Fruit fly (Drosophila melanogaster) S2 (cell line): Measurements from ENCODE around the gene CG14327.

Source experiments
- CG8478 ChIP-seq: fragments of >200 bp; optimal IDR thresholded peaks from 2 replicates; lab custom pipeline; 2018
- CTCF ChIP-seq, 2 experiments: fragments of >200 bp; optimal IDR thresholded peaks; 2 replicates each; lab custom pipeline; 2018

DNA sequence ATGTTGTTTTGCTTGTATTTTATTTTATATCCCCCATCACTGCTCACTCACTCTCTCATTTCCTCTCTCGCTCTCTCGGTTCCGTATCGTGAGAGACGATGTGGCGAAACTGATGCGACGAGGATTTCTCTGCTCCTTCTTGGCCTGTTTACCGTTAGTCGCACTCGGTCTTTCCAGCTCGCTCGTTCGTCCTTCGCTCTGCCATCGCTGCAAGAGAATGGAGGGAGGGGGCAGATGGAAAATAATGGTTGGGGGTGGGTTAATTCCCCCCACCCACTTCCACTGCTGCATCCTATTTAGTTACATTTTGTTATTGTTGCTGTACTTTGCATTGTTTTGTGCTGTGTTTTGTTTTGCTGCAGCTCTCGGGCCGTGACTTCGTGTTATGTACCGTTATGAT is 40.4 kb downstream of the CG14327 start:
- no peak for TF ChIP-seq CG8478 (lab: Kevin White, UChicago)
- no peak for TF ChIP-seq CTCF (optimal IDR thresholded peaks at IDR 0.05; lab: Kevin White, UChicago)
